Fruit fly (Drosophila melanogaster): Measurements from ENCODE around the gene CG16824.

The CG16824 gene

dm6 chr2L:13332736-13333135 is 39.9 kb downstream of the CG16824 start:
- TF ChIP-seq pad (GFP tag; optimal IDR thresholded peaks at IDR 0.05), result no peak
- no peak for TF ChIP-seq CG14711 (tag; optimal IDR thresholded peaks at IDR 0.05)
- TF ChIP-seq tj (GFP tag; optimal IDR thresholded peaks at IDR 0.05), result no peak
- TF ChIP-seq kay (GFP tag; ENCODE audit: borderline replicate concordance), result no peak
- no peak for TF ChIP-seq CG1620 (GFP tag; optimal IDR thresholded peaks at IDR 0.05)
- TF ChIP-seq bab1 (GFP tag; optimal IDR thresholded peaks at IDR 0.05), result no peak
- TF ChIP-seq CG7101 (tag; optimal IDR thresholded peaks at IDR 0.05), result no peak
- no peak for TF ChIP-seq Crg-1 (GFP tag; optimal IDR thresholded peaks at IDR 0.05)
- TF ChIP-seq CG33017 (tag; optimal IDR thresholded peaks at IDR 0.05), result no peak
- TF ChIP-seq cnc (optimal IDR thresholded peaks at IDR 0.05), result no peak
- TF ChIP-seq CG12768 (GFP tag; optimal IDR thresholded peaks at IDR 0.05), result no peak

Measured in whole organism, adult.